Worm (Caenorhabditis elegans) whole organism, L4 larva: ENCODE results near the gene cox-14.

Experiments used
- F26F4.8 ChIP-seq: fragments of 200-800 bp; sonication (Bioruptor generic); conservative IDR thresholded peaks from 2 replicates; pipeline ENCODE4 v1.3.6; 2022; ENCODE audit warnings: missing genetic modification characterization, missing compliant biosample characterization
- ZK546.5 ChIP-seq, 2 experiments: sonication (generic microtip); optimal IDR thresholded peaks; 2 replicates each; lab custom pipeline; 2017; ENCODE audit warnings: missing biosample characterization in 2 of 2, missing genetic modification characterization in 2 of 2
- aha-1 ChIP-seq: fragments of 150-350 bp; peaks from one replicate; lab custom pipeline; 2014; ENCODE audit warnings: missing biosample characterization, missing genetic modification characterization
- arid-1 ChIP-seq: fragments of 200-800 bp; sonication (Bioruptor generic); conservative IDR thresholded peaks from 2 replicates; pipeline ENCODE4 v1.3.6; 2022; ENCODE audit warnings: missing genetic modification reagents, missing genetic modification characterization, missing compliant biosample characterization
- daf-12 ChIP-seq: fragments of 150-350 bp; optimal IDR thresholded peaks from 2 replicates; lab custom pipeline; 2014; ENCODE audit warnings: missing biosample characterization, missing genetic modification reagents, missing genetic modification characterization
- fos-1 ChIP-seq: fragments of 150-350 bp; optimal IDR thresholded peaks from 2 replicates; lab custom pipeline; 2014; ENCODE audit warnings: missing biosample characterization, missing genetic modification characterization
- gei-8 ChIP-seq: fragments of 200-800 bp; sonication (Bioruptor generic); optimal IDR thresholded peaks from 2 replicates; lab custom pipeline; 2018; ENCODE audit warnings: mild to moderate bottlenecking, missing genetic modification characterization, missing compliant biosample characterization
- lin-29 ChIP-seq: fragments of 200-800 bp; sonication (Bioruptor generic); IDR thresholded peaks from 2 replicates; pipeline ENCODE4 v1.3.6; 2022; ENCODE audit warnings: missing genetic modification reagents, missing genetic modification characterization, missing compliant biosample characterization
- lin-39 ChIP-seq: fragments of 150-350 bp; optimal IDR thresholded peaks from 2 replicates; lab custom pipeline; 2014; ENCODE audit warnings: missing biosample characterization, missing genetic modification reagents, missing genetic modification characterization
- lsy-2 ChIP-seq, 2 experiments: fragments of 150-350 bp in 1 of 2; sonication (generic microtip) in 1 of 2; optimal IDR thresholded peaks; 2 replicates each; lab custom pipeline; 2014 to 2017; ENCODE audit warnings: missing biosample characterization in 2 of 2, missing genetic modification characterization in 2 of 2
- nhr-28 ChIP-seq: fragments of 150-350 bp; optimal IDR thresholded peaks from 2 replicates; lab custom pipeline; 2014; ENCODE audit warnings: missing biosample characterization, missing genetic modification characterization
- nhr-77 ChIP-seq: fragments of 150-350 bp; optimal IDR thresholded peaks from 2 replicates; lab custom pipeline; 2014; ENCODE audit warnings: missing biosample characterization, missing genetic modification characterization
- skn-1 ChIP-seq: fragments of 150-350 bp; optimal IDR thresholded peaks from 2 replicates; lab custom pipeline; 2014; ENCODE audit warnings: missing biosample characterization, missing genetic modification characterization
- snpc-4 ChIP-seq: fragments of 150-350 bp; optimal IDR thresholded peaks from 2 replicates; lab custom pipeline; 2014; ENCODE audit warnings: missing biosample characterization, missing genetic modification characterization

DNA sequence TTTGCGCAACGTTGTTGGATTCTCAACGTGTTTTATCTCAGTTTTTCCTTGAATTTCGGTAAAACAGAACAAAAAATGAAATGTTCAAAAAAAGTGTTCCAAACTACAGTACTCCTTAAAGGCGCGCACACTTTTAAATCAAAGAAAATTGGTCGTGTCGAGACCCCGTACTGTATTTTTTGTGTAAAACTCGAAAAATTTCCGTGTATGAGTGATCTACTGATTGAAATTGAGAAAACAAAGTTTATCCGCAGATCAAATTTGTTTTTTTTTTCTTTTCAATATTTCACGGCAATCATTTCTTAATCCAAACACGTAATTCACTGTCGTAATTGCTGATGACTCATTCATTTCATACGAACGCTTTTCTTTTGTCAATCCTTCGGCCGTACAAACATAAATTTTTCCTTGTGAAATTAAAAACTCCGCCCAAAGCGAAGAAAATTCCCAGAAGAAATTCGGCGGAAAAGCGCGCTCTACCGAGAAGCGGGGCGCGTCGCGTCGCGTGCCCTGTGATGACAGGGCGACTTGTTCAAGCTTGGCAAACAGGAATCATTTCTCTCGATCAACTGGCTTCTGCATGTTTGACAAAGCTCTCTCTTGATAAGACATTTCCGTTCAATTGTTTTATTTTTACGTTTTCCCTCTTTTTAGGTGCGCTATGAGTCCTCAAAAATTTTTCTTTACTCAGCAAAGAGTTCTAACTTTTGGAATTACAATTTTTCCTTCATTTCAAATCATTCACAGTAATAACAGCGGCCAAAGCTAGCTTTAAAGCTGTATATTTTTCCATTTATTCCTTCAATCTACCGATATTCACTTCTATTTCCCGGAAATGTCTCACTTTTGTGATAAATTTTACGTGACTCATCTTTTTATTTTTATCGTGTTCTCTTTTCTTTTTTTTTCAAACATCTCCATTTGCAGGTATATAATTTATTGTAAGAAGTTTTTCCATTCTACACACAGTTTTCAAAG lies 15.6 kb upstream of the cox-14 start, which contains the start of gene chc-1:
- no peak for TF ChIP-seq lin-29 (GFP tag; lab: Robert Waterston, UW)
- TF ChIP-seq F26F4.8: no peak
- TF ChIP-seq arid-1 (GFP tag; lab: Robert Waterston, UW): no peak
- TF ChIP-seq snpc-4 (tag; lab: Kevin White, UChicago): no peak
- TF ChIP-seq lsy-2 (tag; optimal IDR thresholded peaks at IDR 0.05; lab: Kevin White, UChicago): peak in 1 of 2 experiments; percentile 45
- TF ChIP-seq daf-12: no peak
- no peak for TF ChIP-seq skn-1 (tag; lab: Kevin White, UChicago)
- no peak for TF ChIP-seq gei-8 (GFP tag; lab: Kevin White, UChicago)
- TF ChIP-seq nhr-77 (tag; lab: Kevin White, UChicago): no peak
- peak; percentile 36 for TF ChIP-seq nhr-28 (tag; lab: Kevin White, UChicago)
- TF ChIP-seq lin-39 (tag; lab: Kevin White, UChicago): no peak
- peak; percentile 62 for TF ChIP-seq aha-1
- no peak for TF ChIP-seq fos-1
- TF ChIP-seq ZK546.5 (tag; optimal IDR thresholded peaks at IDR 0.05; lab: Kevin White, UChicago): no peak
